Worm (Caenorhabditis elegans): ENCODE measurements around the gene frh-1.

The frh-1 gene

DNA sequence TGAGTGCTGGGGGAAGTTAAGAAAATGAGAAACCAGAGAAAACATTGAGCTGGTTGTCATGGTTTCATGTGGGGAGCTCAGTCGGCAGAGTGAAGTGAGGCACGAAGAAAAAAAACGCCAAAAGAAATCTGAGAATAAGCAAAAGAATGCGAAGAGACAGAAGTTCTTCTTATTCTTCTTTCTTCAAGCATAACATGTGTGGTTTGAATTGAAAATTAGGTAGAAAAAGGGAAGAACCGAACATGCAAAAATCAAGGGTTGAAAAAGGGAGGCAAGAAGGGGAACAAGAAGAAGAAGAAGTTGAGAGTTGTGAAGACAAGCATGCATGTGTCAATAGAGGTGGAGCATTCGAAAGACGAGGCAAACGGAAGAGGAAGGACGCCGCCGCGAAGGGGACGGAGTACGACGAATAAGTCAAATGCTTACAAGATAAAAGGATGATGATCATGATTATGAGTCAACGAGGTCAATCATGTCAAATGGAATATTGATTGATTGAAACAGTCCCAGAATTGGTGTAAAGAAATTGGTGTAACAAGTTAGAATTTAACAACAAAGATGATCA, 40.7 kb downstream of the frh-1 start:
- TF ChIP-seq nhr-48 (tag; optimal IDR thresholded peaks at IDR 0.05) (no peak), nhr-11 (tag; optimal IDR thresholded peaks at IDR 0.05) (peak; percentile 17), aha-1 (tag) (peak; percentile 89), ctbp-1 (GFP tag; IDR thresholded peaks at IDR 0.05) (peak; percentile 51; the same call in 1 of the 2 replicates)

DNA sequence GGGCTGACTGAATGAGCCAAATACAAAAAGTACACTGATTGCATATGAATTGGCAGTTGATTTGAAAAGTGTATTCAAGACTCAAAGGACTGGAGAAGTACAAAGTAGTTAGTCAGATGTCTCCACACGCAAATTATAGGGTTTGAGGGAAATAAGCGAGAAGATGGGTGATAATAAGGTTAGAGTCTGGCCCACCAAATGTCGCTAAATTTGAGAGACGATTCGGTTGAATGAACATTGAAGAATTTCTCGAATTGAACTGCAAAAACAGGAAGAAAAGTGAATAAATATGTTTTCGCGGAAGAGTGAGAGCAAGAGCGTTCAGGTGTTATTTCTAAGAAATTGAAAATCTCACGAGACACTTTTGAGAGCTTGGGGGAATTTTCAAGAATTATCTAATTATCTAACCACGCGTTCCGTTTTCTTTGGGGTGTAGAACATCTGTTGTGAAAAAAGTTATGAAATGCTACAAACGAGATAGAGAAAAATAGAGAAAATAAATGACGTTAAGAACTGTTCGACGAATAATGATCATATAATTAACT, 42.4 kb downstream of the frh-1 start:
- TF ChIP-seq nhr-11 (tag; optimal IDR thresholded peaks at IDR 0.05) (peak; percentile 44), zfp-2 (tag; optimal IDR thresholded peaks at IDR 0.05) (no peak)

DNA sequence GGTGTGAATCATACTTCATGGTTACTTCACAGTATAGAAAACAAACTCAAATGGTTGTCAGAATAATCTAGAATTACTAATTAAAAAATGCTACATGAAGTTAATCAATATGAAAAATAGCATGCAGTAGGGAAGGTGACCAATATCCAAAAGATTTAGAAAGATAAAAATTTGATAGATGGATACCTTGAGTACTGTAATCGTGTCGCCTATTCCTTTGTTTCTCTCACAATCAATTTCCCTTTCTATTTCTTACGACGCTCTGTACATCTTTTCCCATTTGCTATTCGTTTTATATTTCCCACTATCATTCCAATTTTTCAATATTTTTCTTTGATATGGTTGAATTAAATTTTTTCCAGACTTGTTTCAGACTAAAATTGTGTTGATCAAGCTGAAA, 44.1 kb downstream of the frh-1 start, which contains the start of gene B0034.7:
TSS of gene B0034.7 (plus strand) at position 301 of the 400 bp plus-strand sequence.
- TF ChIP-seq mep-1 (tag; optimal IDR thresholded peaks at IDR 0.05) (no peak), duxl-1 (tag; optimal IDR thresholded peaks at IDR 0.05; ENCODE audit: poor library complexity) (no peak), nhr-102 (tag; optimal IDR thresholded peaks at IDR 0.05) (no peak), F37D6.2 (tag; optimal IDR thresholded peaks at IDR 0.05) (no peak)

DNA sequence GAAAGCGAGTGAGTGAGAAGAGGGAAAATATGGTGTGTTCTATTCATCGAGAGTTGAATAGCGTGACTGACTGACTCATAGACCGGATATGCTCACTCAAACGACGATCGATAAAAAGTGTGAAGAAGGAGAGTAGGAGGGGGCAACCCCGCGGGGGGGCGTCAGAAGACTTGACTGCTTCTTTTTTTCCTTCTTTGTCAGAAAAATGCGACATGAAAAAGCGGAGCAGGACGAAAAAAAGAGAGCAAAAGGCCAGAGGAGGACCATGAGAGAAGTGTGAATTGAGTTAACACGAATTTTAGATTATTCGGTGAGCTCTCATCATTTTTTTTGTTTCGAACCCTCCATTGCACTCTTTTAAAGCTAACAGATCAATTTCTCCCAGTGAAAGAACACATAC, 45.1 kb downstream of the frh-1 start:
- TF ChIP-seq D1046.2 (GFP tag; IDR thresholded peaks at IDR 0.05), result no peak
- TF ChIP-seq nhr-111 (GFP tag; optimal IDR thresholded peaks at IDR 0.05), result no peak
- TF ChIP-seq dmd-8 (GFP tag; IDR thresholded peaks at IDR 0.05), result no peak
- peak; percentile 9 for TF ChIP-seq fkh-10 (GFP tag; optimal IDR thresholded peaks at IDR 0.05)
- peak in 1 of 2 experiments; percentile 94 for TF ChIP-seq unc-62 (GFP tag; optimal IDR thresholded peaks at IDR 0.05 in 1 of 2)
- TF ChIP-seq unc-62 (tag; optimal IDR thresholded peaks at IDR 0.05), result no peak
- TF ChIP-seq ZK546.5 (tag; optimal IDR thresholded peaks at IDR 0.05), result no peak
- no peak for TF ChIP-seq ZK337.2 (GFP tag; IDR thresholded peaks at IDR 0.05)
- no peak for TF ChIP-seq nhr-42 (GFP tag; IDR thresholded peaks at IDR 0.05)
- TF ChIP-seq nhr-41 (GFP tag; IDR thresholded peaks at IDR 0.05), result no peak
- no peak for TF ChIP-seq lin-38 (GFP tag; IDR thresholded peaks at IDR 0.05)
- no peak for TF ChIP-seq ceh-20 (GFP tag; IDR thresholded peaks at IDR 0.05)
- no peak for TF ChIP-seq R02D3.7 (tag; optimal IDR thresholded peaks at IDR 0.05)
- no peak for TF ChIP-seq F44E2.7 (GFP tag; IDR thresholded peaks at IDR 0.05)
- peak; percentile 5 for TF ChIP-seq hlh-11 (tag; optimal IDR thresholded peaks at IDR 0.05)
- TF ChIP-seq pqm-1 (tag; optimal IDR thresholded peaks at IDR 0.05), result no peak
- peak; percentile 33 for TF ChIP-seq hlh-30 (tag; optimal IDR thresholded peaks at IDR 0.05; ENCODE audit: insufficient read depth)
- TF ChIP-seq lin-29 (GFP tag; IDR thresholded peaks at IDR 0.05), result no peak
- TF ChIP-seq dve-1 (tag; optimal IDR thresholded peaks at IDR 0.05; ENCODE audit: insufficient read depth), result no peak
- no peak for TF ChIP-seq nhr-6 (tag; optimal IDR thresholded peaks at IDR 0.05)
- TF ChIP-seq rbr-2 (tag; optimal IDR thresholded peaks at IDR 0.05), result peak; percentile 9
- TF ChIP-seq lsy-2 (tag; optimal IDR thresholded peaks at IDR 0.05), result peak in 1 of 2 experiments; percentile 14
- no peak for TF ChIP-seq daf-16 (GFP tag; optimal IDR thresholded peaks at IDR 0.05)
- no peak for TF ChIP-seq daf-16 (tag; optimal IDR thresholded peaks at IDR 0.05)

DNA sequence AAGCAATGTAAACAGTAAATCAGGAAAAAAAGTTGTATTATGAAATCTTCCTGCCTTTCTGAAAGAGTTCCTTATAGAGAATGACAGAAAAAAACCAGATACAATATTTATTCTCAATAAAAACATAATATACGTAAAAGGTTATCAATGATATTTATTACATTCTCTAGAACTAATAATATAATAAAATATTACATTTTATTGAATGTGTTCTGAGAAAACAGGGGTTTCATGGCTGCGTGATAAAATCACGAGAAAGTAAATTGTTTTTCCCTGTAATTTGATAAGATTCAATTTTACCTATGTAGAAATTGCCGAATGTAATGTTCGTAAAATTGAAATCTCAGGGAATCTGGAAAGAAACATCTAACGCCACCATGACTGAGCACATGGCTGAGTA, 47.7 kb downstream of the frh-1 start:
- TF ChIP-seq aha-1 (tag) (peak; percentile 82), madf-9 (GFP tag; conservative IDR thresholded peaks at IDR 0.05) (no peak)
